Worm (Caenorhabditis elegans) whole organism, L3 larva: ENCODE results near the gene R03H10.7.
"Not testable (repeated sequence)": the region's sequence is repeated elsewhere in the genome, so short reads cannot be mapped to it uniquely, and the experiment has no call there.

Experiments
- jun-1 ChIP-seq: fragments of 150-350 bp; optimal IDR thresholded peaks from 2 replicates; lab custom pipeline; 2014; ENCODE audit warnings: missing biosample characterization, missing genetic modification reagents, missing genetic modification characterization
- lin-15B ChIP-seq: fragments of 150-350 bp; optimal IDR thresholded peaks from 2 replicates; lab custom pipeline; 2014; ENCODE audit warnings: missing biosample characterization, missing genetic modification characterization
- nhr-43 ChIP-seq: sonication (generic microtip); optimal IDR thresholded peaks from 2 replicates; lab custom pipeline; 2016; ENCODE audit warnings: mild to moderate bottlenecking, missing genetic modification characterization, missing compliant biosample characterization; ENCODE audit not compliant: poor library complexity, severe bottlenecking
- nhr-67 ChIP-seq: fragments of 150-350 bp; optimal IDR thresholded peaks from 2 replicates; lab custom pipeline; 2014; ENCODE audit warnings: missing biosample characterization, missing genetic modification characterization
- unc-62 ChIP-seq: fragments of 150-350 bp; sonication (generic microtip); optimal IDR thresholded peaks from 4 replicates; lab custom pipeline; 2014; ENCODE audit warnings: missing biosample characterization, missing genetic modification reagents, missing genetic modification characterization
- ztf-11 ChIP-seq: fragments of 150-350 bp; optimal IDR thresholded peaks from 2 replicates; lab custom pipeline; 2014; ENCODE audit warnings: missing biosample characterization, missing genetic modification characterization

DNA sequence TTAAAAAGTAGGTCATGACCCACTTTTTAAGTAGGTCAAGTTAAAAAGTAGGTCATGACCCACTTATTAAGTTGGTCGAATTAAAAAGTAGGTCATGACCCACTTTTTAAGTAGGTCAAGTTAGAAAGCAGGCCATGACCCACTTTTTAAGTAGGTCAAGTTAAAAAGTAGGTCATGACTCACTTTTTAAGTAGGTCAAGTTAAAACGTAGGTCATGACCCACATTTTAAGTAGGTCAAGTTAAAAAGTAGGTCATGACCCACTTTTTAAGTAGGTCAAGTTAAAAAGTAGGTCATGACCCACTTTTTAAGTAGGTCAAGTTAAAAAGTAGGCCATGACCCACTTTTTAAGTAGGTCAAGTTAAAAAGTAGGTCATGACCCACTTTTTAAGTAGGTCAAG, 23.9 kb upstream of the R03H10.7 start:
- TF ChIP-seq unc-62 (GFP tag; lab: Kevin White, UChicago); nhr-67 (tag; lab: Kevin White, UChicago); lin-15B (tag; lab: Kevin White, UChicago); nhr-43 (tag; lab: Kevin White, UChicago); jun-1 (tag; lab: Kevin White, UChicago); ztf-11 (tag; lab: Kevin White, UChicago): not testable (repeated sequence)
